Worm (Caenorhabditis elegans) whole organism, L3 larva: ENCODE measurements around the gene K08F8.7.

Experiments used
- aly-2 ChIP-seq: fragments of 150-350 bp; optimal IDR thresholded peaks from 2 replicates; lab custom pipeline; 2014; ENCODE audit warnings: missing biosample characterization, missing genetic modification characterization
- egl-27 ChIP-seq: sonication (generic microtip); optimal IDR thresholded peaks from 4 replicates; lab custom pipeline; 2017; ENCODE audit warnings: missing biosample characterization, missing genetic modification reagents, missing genetic modification characterization
- elt-3 ChIP-seq, 3 experiments: fragments of 150-350 bp in 1 of 3; sonication (generic microtip) in 2 of 3; optimal IDR thresholded peaks; 2 replicates in 2 of 3; 4 replicates in 1 of 3; lab custom pipeline; 2014 to 2017; ENCODE audit warnings: missing biosample characterization in 3 of 3, missing genetic modification characterization in 3 of 3
- fkh-10 ChIP-seq: sonication (generic microtip); optimal IDR thresholded peaks from 2 replicates; lab custom pipeline; 2017; ENCODE audit warnings: missing biosample characterization, missing genetic modification reagents, missing genetic modification characterization
- fos-1 ChIP-seq: fragments of 150-350 bp; optimal IDR thresholded peaks from 2 replicates; lab custom pipeline; 2014; ENCODE audit warnings: missing biosample characterization, missing genetic modification characterization
- mdl-1 ChIP-seq: fragments of 150-350 bp; optimal IDR thresholded peaks from 2 replicates; lab custom pipeline; 2014; ENCODE audit warnings: missing biosample characterization, missing genetic modification characterization
- nhr-23 ChIP-seq: fragments of 150-350 bp; optimal IDR thresholded peaks from 2 replicates; lab custom pipeline; 2014; ENCODE audit warnings: missing biosample characterization, missing genetic modification reagents, missing genetic modification characterization

DNA sequence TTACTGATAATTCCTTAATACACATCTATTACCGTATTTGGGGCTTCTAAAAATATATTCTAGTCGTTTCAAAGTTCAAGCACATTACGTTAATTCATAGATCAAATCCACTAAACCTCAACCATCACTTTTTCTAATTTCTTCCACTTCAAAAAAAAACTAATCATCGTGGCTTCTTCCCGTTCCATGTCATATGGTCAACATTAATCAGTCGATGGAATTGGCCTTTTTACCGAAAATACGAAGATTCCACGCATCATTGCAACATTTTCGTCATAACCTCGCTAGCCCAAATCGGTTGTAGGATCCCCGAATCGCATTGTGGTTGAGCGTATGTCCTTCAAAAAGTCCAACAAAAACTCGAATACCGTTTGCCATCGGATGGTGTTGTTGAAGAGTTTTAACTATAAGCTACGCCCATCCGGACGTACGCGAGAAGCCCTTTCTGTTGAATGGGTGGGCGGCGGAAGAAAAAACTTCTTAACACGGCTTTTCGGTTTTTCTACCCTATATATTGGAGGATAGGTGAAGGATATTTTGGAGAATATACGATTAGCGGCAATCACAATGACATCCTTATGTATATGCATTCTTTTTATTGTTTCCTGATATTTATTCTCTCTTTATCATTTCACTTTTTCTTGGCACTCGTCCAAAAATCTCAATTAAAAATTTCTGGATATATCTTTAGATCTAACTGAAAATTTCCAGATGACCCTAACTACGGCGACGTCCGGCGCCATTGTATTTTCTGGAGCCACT lies 22.6 kb downstream of the K08F8.7 start, which contains the start of gene rol-6:
- TF ChIP-seq fos-1 (tag; lab: Kevin White, UChicago) (no peak), aly-2 (tag; lab: Kevin White, UChicago) (no peak), elt-3 (tag; optimal IDR thresholded peaks at IDR 0.05; lab: Kevin White, UChicago) (no peak), mdl-1 (tag; lab: Kevin White, UChicago) (no peak), nhr-23 (no peak), egl-27 (tag; lab: Kevin White, UChicago) (no peak), fkh-10 (no peak)
